Fruit fly (Drosophila melanogaster) whole organism, pupa: ENCODE results near the gene CG12684.

Experiments
- CG10348 ChIP-seq: fragments of 200-800 bp; sonication (Bioruptor generic); IDR thresholded peaks from 2 replicates; pipeline ENCODE4 v1.3.6; 2022; ENCODE audit warnings: missing biosample characterization, missing genetic modification characterization
- CG12605 ChIP-seq: fragments of 200-800 bp; sonication (Bioruptor generic); IDR thresholded peaks from 2 replicates; pipeline ENCODE4 v1.3.6; 2022; ENCODE audit warnings: missing biosample characterization, missing genetic modification characterization
- CG13204 ChIP-seq: fragments of 200-800 bp; sonication (Bioruptor generic); optimal IDR thresholded peaks from 2 replicates; lab custom pipeline; 2018; ENCODE audit warnings: missing biosample characterization, mild to moderate bottlenecking, missing genetic modification characterization, moderate library complexity
- CG14655 ChIP-seq: fragments of 200-800 bp; sonication (Bioruptor generic); optimal IDR thresholded peaks from 3 replicates; lab custom pipeline; 2017; ENCODE audit warnings: mild to moderate bottlenecking, missing biosample characterization, missing genetic modification reagents, missing genetic modification characterization
- CG15710 ChIP-seq: fragments of 200-800 bp; sonication (Bioruptor generic); optimal IDR thresholded peaks from 2 replicates; lab custom pipeline; 2018; ENCODE audit warnings: missing biosample characterization, mild to moderate bottlenecking, missing genetic modification characterization, moderate library complexity
- CG17806 ChIP-seq: fragments of 200-800 bp; sonication (Bioruptor generic); optimal IDR thresholded peaks from 2 replicates; lab custom pipeline; 2018; ENCODE audit warnings: missing biosample characterization, mild to moderate bottlenecking, missing genetic modification characterization, moderate library complexity
- CG32121 ChIP-seq: fragments of 200-800 bp; sonication (Bioruptor generic); IDR thresholded peaks from 2 replicates; pipeline ENCODE4 v1.3.6; 2022; ENCODE audit warnings: missing biosample characterization, missing genetic modification characterization
- CG34367 ChIP-seq: fragments of 200-800 bp; sonication (Bioruptor generic); optimal IDR thresholded peaks from 2 replicates; lab custom pipeline; 2018; ENCODE audit warnings: missing biosample characterization, mild to moderate bottlenecking, missing genetic modification characterization
- CG4496 ChIP-seq: fragments of 200-800 bp; sonication (Bioruptor generic); IDR thresholded peaks from 3 replicates; pipeline ENCODE4 v1.3.6; 2022; ENCODE audit warnings: missing biosample characterization, missing genetic modification characterization
- CG8159 ChIP-seq: fragments of 200-800 bp; sonication (Bioruptor generic); optimal IDR thresholded peaks from 3 replicates; lab custom pipeline; 2018; ENCODE audit warnings: missing biosample characterization, mild to moderate bottlenecking, missing genetic modification characterization, moderate library complexity
- CG8301 ChIP-seq: fragments of 200-800 bp; sonication (Bioruptor generic); optimal IDR thresholded peaks from 2 replicates; lab custom pipeline; 2018; ENCODE audit warnings: missing biosample characterization, mild to moderate bottlenecking, missing genetic modification characterization
- CG9948 ChIP-seq: fragments of 200-800 bp; sonication (Bioruptor generic); optimal IDR thresholded peaks from 2 replicates; lab custom pipeline; 2018; ENCODE audit warnings: missing biosample characterization, mild to moderate bottlenecking, missing genetic modification characterization, moderate library complexity
- D1 ChIP-seq: fragments of 200-800 bp; sonication (Bioruptor generic); optimal IDR thresholded peaks from 2 replicates; lab custom pipeline; 2018; ENCODE audit warnings: missing biosample characterization, mild to moderate bottlenecking, missing genetic modification characterization, moderate library complexity
- EcR ChIP-seq: fragments of 200-800 bp; sonication (Bioruptor generic); optimal IDR thresholded peaks from 3 replicates; lab custom pipeline; 2019; ENCODE audit warnings: missing biosample characterization, missing genetic modification characterization, mild to moderate bottlenecking, moderate library complexity, missing genetic modification reagents
- Ets98B ChIP-seq: fragments of 200-800 bp; sonication (Bioruptor generic); IDR thresholded peaks from 2 replicates; pipeline ENCODE4 v1.3.6; 2022; ENCODE audit warnings: missing biosample characterization, missing genetic modification characterization
- Pif1A ChIP-seq: fragments of 200-800 bp; sonication (Bioruptor generic); optimal IDR thresholded peaks from 3 replicates; lab custom pipeline; 2016; ENCODE audit warnings: missing biosample characterization, missing genetic modification characterization
- Pif1B ChIP-seq: fragments of 200-800 bp; sonication (Bioruptor generic); optimal IDR thresholded peaks from 3 replicates; lab custom pipeline; 2016; ENCODE audit warnings: missing biosample characterization, missing genetic modification characterization
- Snoo ChIP-seq: fragments of 200-800 bp; sonication (Bioruptor generic); optimal IDR thresholded peaks from 3 replicates; lab custom pipeline; 2017; ENCODE audit warnings: missing biosample characterization, mild to moderate bottlenecking, missing genetic modification characterization, inconsistent platforms
- fd96Ca ChIP-seq: fragments of 200-800 bp; sonication (Bioruptor generic); IDR thresholded peaks from 3 replicates; pipeline ENCODE4 v1.3.6; 2022; ENCODE audit warnings: missing biosample characterization, missing genetic modification characterization
- gl ChIP-seq: fragments of 200-800 bp; sonication (Bioruptor generic); optimal IDR thresholded peaks from 2 replicates; lab custom pipeline; 2018; ENCODE audit warnings: missing biosample characterization, mild to moderate bottlenecking, missing genetic modification characterization
- rn ChIP-seq: fragments of 200-800 bp; sonication (Bioruptor generic); IDR thresholded peaks from 2 replicates; pipeline ENCODE4 v1.3.6; 2022; ENCODE audit warnings: missing biosample characterization, missing genetic modification characterization

The CG12684 gene

DNA sequence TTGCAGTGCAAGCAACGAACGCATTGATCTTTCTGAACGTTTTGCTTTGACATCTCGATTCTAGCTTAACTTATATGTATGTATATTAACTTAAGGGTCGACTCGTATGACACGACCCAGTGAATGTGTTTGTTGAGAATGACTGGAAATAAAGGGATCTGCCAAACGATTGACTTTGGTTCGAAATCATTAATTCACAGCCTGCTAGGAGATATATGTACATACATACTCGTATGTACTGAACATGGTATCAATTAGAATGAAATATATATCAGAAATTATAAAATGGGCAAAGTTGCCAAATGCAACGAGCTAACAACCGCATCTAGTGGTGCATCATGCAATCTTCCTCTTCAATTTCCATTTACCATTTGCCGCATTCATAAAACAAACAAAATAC lies at the start of gene CG12684:
Gene CG12684, minus strand, starts transcription at position 101 of the 400 bp plus-strand sequence.
- TF ChIP-seq CG10348 (GFP tag; lab: Robert Waterston, UW) (no peak), EcR (GFP tag; lab: Kevin White, UChicago) (no peak), D1 (tag; lab: Kevin White, UChicago) (no peak), CG15710 (tag; lab: Kevin White, UChicago) (no peak), CG12605 (GFP tag; lab: Robert Waterston, UW) (no peak), CG14655 (GFP tag; lab: Kevin White, UChicago) (no peak), CG32121 (no peak)

DNA sequence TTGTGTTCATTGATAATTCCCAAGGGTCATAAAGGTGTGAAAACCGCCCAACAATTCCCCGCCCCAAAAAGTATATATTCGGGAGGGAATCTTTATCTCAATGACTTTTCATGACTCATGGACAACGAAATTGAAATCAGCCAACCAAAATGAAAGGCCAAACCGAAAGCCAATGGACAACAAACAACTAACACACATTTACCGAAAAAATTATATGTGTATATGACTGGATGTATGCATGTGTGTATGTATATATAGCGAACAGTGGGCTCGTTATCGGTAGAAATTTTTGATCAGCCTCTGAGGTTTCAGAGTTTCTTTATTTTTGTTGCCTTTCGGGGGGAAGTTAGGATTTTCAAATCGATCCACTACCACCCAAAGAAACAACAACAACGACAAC lies 47.1 kb upstream of the CG12684 start:
- no peak for TF ChIP-seq CG9948 (tag; lab: Kevin White, UChicago)
- TF ChIP-seq, all 21 proteins: peak for 0

DNA sequence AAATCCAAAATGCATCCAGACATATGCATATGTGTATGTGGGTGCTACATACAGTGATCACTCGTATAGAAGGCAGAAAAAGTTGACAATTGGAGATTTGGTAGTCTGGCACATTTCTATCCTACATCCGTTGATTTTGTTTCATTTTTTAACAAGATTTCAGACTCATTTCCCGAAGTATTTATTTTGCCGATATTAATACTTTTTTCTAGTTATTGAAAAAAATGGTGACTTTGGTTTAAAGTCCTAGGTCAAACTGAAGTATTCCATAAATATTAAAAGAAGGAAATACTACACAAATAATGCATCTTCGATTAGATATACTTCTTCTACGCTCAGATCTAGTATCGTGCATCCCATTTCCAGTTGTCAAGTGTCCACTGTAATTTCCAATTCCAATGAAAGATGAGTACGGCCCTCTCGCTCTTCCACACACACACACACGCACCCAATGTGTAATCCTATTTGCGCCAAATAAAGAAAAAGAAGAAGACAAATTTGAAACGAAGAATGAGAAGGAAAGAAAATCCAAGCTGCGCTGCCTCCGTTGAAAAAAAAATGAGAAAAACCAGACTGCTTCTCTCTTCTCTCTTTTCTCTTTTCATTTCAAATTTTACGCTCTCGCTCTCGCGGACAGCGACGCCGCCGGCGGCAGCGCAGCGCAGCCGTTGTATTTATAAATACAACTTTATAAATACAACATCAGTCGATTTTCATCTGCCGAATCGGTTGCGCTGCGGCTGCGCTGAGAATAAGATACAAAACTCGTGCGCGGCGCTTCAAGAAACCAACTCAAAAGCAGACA lies 45.3 kb upstream of the CG12684 start, which contains the start of gene peb:
Gene peb, plus strand, starts transcription at position 700 of the 805 bp plus-strand sequence.
- peak; percentile 12 for TF ChIP-seq CG8159
- peak; percentile 12 for TF ChIP-seq Pif1B (GFP tag; lab: Kevin White, UChicago)
- peak; percentile 7 for TF ChIP-seq Pif1A
- peak; percentile 47 for TF ChIP-seq gl (tag; lab: Kevin White, UChicago)
- no peak for TF ChIP-seq CG32121
- TF ChIP-seq Snoo (tag; lab: Kevin White, UChicago), result peak; percentile 54
- no peak for TF ChIP-seq CG9948 (tag; lab: Kevin White, UChicago)
- no peak for TF ChIP-seq CG8301
- peak; percentile 32 for TF ChIP-seq CG13204 (GFP tag; lab: Kevin White, UChicago)
- no peak for TF ChIP-seq CG17806 (tag; lab: Kevin White, UChicago)
- peak; percentile 63; the same call in 2 of the 3 replicates for TF ChIP-seq CG4496 (GFP tag; lab: Robert Waterston, UW)
- peak; percentile 34; the same call in 2 of the 3 replicates for TF ChIP-seq fd96Ca
- no peak for TF ChIP-seq rn (GFP tag; lab: Robert Waterston, UW)
- TF ChIP-seq Ets98B, result peak; percentile 60
- peak; percentile 4 for TF ChIP-seq CG34367
- TF ChIP-seq CG15710 (tag; lab: Kevin White, UChicago), result no peak
- TF ChIP-seq EcR (GFP tag; lab: Kevin White, UChicago), result peak; percentile 27
- TF ChIP-seq CG12605 (GFP tag; lab: Robert Waterston, UW), result peak; percentile 71
- TF ChIP-seq CG10348 (GFP tag; lab: Robert Waterston, UW), result no peak
- TF ChIP-seq CG14655 (GFP tag; lab: Kevin White, UChicago), result peak; percentile 33
- TF ChIP-seq D1 (tag; lab: Kevin White, UChicago), result no peak

DNA sequence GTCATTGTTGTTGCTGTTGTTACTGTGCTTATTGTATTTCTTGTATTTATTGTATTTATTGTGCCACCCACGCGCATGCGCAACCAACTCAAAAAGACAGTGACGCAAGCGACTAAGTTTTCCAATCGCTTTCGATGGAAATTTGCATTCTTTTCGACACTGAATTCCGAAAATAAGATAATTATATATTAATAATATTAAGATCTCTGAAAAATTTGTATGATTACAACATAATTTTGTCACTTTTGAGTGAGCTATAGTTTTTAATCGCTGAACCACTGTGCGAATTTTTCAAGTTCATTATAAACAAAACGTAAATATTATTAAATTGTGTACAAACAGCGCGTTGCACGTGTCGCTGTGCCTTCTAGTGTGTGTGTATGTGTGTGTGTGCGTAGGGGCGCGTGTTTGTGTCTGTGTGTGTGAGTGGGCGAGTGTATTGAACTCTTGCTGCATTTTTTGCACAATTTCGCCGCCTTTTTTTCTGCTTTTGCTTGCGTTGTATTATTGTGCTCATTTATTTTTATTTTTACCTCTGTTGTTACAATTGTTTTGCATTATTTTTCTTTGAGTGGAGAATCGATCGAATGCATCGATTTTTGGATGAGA lies 44.1 kb upstream of the CG12684 start:
- TF ChIP-seq Pif1B (GFP tag; lab: Kevin White, UChicago) (no peak), Pif1A (peak; percentile 1), CG17806 (tag; lab: Kevin White, UChicago) (peak; percentile 0), Snoo (tag; lab: Kevin White, UChicago) (peak; percentile 44), CG4496 (GFP tag; lab: Robert Waterston, UW) (peak; percentile 65; the same call in 2 of the 3 replicates), CG15710 (tag; lab: Kevin White, UChicago) (no peak), EcR (GFP tag; lab: Kevin White, UChicago) (peak; percentile 42)

DNA sequence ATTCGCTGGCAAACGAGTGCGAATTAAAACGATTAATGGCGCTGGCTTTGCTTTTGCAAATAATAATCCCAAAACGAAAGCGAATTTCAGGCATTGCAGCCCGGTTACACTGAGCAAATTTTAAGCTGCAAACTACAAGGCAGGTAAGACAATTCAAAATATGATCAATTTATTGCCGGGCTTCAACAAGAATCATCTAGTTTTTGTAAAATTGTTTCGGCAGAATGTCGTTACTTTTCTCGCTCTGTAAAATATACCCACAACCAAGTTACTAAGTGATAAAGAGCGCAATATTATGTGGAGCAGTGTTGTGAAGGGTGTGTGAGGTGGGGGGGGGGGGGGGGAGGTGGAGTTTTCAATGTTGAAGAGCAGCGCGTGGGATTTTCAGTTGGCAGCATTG lies 43.2 kb upstream of the CG12684 start:
- TF ChIP-seq CG17806 (tag; lab: Kevin White, UChicago) (no peak), Ets98B (0 out of 2 replicates have a peak, but pooled peaks have one; percentile 14), D1 (tag; lab: Kevin White, UChicago) (no peak), CG4496 (GFP tag; lab: Robert Waterston, UW) (peak; percentile 68; the same call in 2 of the 3 replicates), rn (GFP tag; lab: Robert Waterston, UW) (no peak), CG10348 (GFP tag; lab: Robert Waterston, UW) (no peak), CG32121 (no peak), CG34367 (no peak), fd96Ca (0 out of 3 replicates have a peak, but pooled peaks have one; percentile 30)

DNA sequence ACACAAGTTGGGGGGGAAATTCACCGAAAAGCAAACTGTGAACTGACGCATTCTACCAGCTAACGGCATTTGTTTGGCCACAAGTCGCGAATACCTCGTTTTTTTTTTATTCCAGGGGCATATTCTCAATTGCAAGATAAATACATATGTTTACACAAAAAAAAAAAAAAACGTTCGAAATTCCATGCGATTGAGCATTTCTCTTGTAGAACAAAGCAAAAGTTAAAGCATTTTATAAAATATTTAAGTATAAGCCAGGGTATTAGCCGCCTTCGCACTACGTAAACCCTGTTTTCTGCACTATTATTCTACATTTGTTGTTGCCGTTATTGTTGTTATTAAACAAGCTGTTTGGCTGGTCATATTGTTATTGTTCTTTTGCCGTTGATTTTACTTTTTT lies 42.6 kb upstream of the CG12684 start:
- TF ChIP-seq CG4496 (GFP tag; lab: Robert Waterston, UW) (peak; percentile 41; the same call in 1 of the 3 replicates), CG8159 (no peak), Pif1B (GFP tag; lab: Kevin White, UChicago) (no peak), CG8301 (no peak), rn (GFP tag; lab: Robert Waterston, UW) (no peak), CG32121 (peak; percentile 57; the same call in 1 of the 2 replicates), CG9948 (tag; lab: Kevin White, UChicago) (no peak), Pif1A (no peak), CG34367 (no peak), CG13204 (GFP tag; lab: Kevin White, UChicago) (no peak), CG10348 (GFP tag; lab: Robert Waterston, UW) (no peak), CG17806 (tag; lab: Kevin White, UChicago) (no peak), CG14655 (GFP tag; lab: Kevin White, UChicago) (no peak), fd96Ca (peak; percentile 40; the same call in 2 of the 3 replicates), Snoo (tag; lab: Kevin White, UChicago) (no peak), CG12605 (GFP tag; lab: Robert Waterston, UW) (no peak), EcR (GFP tag; lab: Kevin White, UChicago) (no peak), Ets98B (no peak; the same call in 1 of the 2 replicates), CG15710 (tag; lab: Kevin White, UChicago) (no peak), gl (tag; lab: Kevin White, UChicago) (no peak), D1 (tag; lab: Kevin White, UChicago) (no peak)
